Fruit fly (Drosophila melanogaster): ENCODE results near the gene CG10005.

Gene CG10005

DNA sequence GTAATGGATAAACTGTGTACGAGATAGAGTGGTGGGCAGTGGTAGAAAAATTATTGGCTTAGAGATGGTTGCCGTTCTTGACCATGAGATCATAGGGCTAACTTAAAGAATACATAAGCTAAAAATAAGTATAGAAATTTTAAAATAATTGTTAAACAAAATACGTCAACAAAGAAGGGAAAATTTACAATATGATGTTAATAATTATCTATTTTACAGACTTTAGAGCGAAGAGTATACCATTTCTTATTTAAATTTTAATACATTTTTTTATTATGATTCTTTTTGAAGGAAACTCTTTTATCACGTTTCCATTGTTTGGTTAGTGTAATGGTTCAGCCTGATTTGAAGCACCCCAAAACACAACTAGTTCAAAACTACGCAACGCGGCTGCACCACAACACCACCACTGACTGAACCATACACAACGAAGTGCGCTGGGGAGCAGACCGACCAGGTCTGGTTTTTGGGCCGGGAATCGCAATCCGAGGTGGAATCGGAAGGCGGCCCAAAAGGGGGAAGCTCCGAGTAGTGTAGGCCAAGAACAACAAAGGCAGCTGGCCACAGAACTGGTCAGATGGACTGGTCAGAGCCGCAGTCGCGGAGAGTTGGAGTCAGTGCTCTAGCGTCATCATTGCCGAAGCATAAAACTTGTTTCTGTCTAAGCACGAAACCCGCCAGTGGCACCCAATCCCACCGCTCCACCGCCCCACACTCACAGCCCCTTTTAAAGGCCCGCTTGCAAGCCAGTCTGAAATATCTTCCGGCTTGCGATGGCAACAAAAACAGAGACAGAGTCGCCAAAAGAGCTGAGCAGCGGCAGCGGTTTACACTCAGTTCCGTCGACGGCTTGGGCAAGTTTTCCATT is 31.3 kb downstream of the CG10005 start:
- TF ChIP-seq EcR (GFP tag; optimal IDR thresholded peaks at IDR 0.05), result no peak

DNA sequence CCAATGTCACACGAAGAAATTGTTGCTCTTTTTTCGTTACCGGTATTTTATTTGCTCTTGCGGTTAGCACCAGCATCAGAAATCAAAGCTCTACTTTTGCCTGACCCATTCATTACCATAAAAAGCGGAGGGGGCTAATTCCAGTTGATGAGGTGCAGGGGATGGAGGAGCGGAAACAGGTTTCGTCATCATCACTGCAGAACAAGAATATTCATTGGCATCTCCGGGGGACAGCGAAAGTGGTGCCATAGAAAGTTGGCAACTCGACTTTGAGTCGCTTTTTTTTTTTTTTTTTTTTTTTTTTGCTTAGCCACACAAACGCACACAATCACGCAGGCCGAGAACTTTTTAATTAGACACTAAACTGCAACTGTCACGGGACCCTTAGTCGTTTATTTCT is 35.9 kb downstream of the CG10005 start:
- TF ChIP-seq usp (GFP tag; optimal IDR thresholded peaks at IDR 0.05), result no peak
- TF ChIP-seq Dll (optimal IDR thresholded peaks at IDR 0.05), result no peak
- TF ChIP-seq EcR (GFP tag; optimal IDR thresholded peaks at IDR 0.05), result no peak
- TF ChIP-seq pan (optimal IDR thresholded peaks at IDR 0.05), result no peak
- TF ChIP-seq CG8478 (optimal IDR thresholded peaks at IDR 0.05), result no peak

DNA sequence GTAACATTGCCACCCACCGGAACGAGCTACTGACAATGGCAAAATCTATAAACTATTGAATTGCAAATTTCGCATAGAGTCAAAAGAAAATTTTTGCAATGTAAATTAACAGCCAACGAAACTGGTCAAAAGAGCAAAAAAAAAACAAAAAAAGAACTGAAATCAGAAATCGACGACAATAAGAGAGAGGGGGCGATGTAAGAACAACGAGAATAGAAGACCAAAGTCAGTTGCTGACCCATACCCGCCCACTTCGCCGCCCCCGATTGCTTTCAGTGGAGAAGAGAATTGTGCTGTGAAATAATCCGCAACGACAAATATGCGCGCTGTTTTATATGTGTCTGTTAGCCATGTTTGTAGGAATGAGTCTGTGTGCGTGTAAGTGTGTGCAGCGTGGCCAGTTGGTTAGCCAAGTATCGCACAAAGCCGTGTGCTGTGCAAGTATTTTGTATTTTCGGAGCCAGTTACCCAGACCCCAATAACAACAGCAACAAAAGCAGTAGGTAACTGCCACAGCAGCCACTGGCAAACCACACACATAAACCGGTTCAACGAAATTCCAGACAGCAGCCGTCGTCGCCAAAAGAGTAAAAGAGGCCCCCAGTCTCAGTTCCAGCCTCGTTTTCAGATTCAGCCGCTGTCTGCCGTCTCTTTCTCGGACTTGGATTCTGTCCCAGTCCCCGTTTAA is 39.4 kb downstream of the CG10005 start:
- TF ChIP-seq CG8478 (optimal IDR thresholded peaks at IDR 0.05) (no peak), usp (GFP tag; optimal IDR thresholded peaks at IDR 0.05) (no peak), pan (optimal IDR thresholded peaks at IDR 0.05) (no peak), Dll (optimal IDR thresholded peaks at IDR 0.05) (no peak), EcR (GFP tag; optimal IDR thresholded peaks at IDR 0.05) (no peak), psq (optimal IDR thresholded peaks at IDR 0.05) (no peak)

DNA sequence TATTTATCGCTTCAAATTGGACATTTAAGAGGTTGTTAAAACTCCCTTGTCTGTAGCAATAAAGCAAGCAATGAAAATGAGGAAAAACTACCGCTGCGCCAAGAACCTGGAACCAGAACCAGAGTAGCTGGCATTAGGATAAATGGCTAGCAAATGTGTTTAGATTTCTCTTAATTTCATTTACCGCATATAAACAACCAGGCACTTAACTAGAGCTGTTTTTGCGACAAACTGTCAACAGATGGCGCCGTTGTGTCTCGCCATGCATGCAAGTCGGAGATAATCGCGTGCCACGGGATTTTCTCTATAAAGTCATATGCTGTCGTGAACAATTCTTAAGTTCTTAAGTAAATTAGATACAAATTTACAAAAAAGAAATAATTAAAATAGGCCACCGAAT is 43.1 kb downstream of the CG10005 start:
- TF ChIP-seq CG8478 (optimal IDR thresholded peaks at IDR 0.05) (no peak), usp (GFP tag; optimal IDR thresholded peaks at IDR 0.05) (no peak), pan (optimal IDR thresholded peaks at IDR 0.05) (no peak), EcR (GFP tag; optimal IDR thresholded peaks at IDR 0.05) (no peak), Dll (optimal IDR thresholded peaks at IDR 0.05) (no peak), psq (optimal IDR thresholded peaks at IDR 0.05) (no peak)

DNA sequence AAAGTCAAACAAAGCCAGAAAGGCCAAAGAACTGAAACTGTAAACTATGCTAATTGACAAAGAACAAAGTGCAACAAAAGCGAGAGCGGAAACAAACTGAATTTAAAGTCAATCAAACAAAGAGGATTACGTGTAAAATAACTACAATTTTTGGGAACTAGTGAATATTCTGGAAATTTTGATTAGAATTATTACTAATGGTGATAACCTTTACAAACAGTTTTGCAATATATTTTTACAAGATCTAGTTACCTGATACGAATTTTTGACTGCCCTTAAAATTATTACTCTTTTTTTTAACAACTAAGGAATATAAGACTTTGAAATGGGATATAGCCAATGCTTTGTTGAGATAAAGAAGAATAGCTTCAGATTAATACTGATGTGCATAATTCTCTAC is 46.0 kb downstream of the CG10005 start, which contains the start of gene CG14731:
CG14731 (plus strand) TSS at position 301 of the 400 bp plus-strand sequence.
- TF ChIP-seq EcR (GFP tag; optimal IDR thresholded peaks at IDR 0.05), result no peak
- TF ChIP-seq usp (GFP tag; optimal IDR thresholded peaks at IDR 0.05), result no peak
- TF ChIP-seq CG8478 (optimal IDR thresholded peaks at IDR 0.05), result no peak
- TF ChIP-seq pan (optimal IDR thresholded peaks at IDR 0.05), result no peak

Measured in whole organism.